Fruit fly (Drosophila melanogaster): ENCODE results near the gene pn.
A peak's percentile ranks its signal among the peaks of the same experiment; 100 is the strongest.

The pn gene

DNA sequence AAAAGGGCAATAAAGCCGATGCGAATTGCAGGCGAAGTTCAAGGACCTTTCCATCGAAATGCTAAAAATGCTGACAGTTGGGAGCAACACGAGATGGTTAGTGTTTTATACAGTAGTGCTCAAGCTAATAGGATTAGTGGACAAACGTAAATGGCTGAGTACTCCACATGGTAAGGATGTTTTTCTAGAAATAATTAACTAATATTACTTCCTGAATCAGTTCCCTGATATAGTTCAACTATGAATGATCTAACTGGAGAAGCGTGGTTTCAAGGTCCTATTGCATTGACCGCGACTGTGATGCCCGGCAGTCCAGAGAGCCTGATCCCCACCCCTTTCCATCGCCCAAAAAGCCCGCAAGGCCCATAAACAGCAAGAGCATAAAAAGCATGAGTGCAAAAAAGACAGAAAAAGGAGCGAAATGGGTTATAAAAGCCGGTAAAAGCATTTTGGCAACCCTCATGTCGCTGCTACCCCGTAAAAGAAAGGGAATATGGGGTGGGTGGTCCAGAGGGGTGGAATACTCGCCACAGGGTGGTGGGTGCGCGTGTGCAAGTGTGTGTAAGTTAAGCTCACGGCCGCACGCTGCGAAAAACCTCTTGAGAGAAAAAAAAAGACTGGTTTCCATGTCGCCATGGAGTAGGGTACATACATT lies 46.7 kb upstream of the pn start (continued):
- TF ChIP-seq CG13296 (GFP tag; optimal IDR thresholded peaks at IDR 0.05), result peak; percentile 34
- TF ChIP-seq pzg (GFP tag; optimal IDR thresholded peaks at IDR 0.05), result no peak
- TF ChIP-seq CG17568 (GFP tag; optimal IDR thresholded peaks at IDR 0.05), result peak; percentile 28
- peak; percentile 69 for TF ChIP-seq CG12391 (tag; optimal IDR thresholded peaks at IDR 0.05)
- no peak for TF ChIP-seq yki (optimal IDR thresholded peaks at IDR 0.05)
- peak; percentile 74 for TF ChIP-seq CG31441 (GFP tag; IDR thresholded peaks at IDR 0.05)
- peak; percentile 49; the same call in 1 of the 2 replicates for TF ChIP-seq CG11247 (GFP tag; IDR thresholded peaks at IDR 0.05)
- peak; percentile 39 for TF ChIP-seq D19B (GFP tag; optimal IDR thresholded peaks at IDR 0.05)
- no peak for TF ChIP-seq p53 (GFP tag; optimal IDR thresholded peaks at IDR 0.05)
- peak; percentile 42 for TF ChIP-seq CG11723 (GFP tag; optimal IDR thresholded peaks at IDR 0.05)
- no peak for TF ChIP-seq CG3995 (GFP tag; optimal IDR thresholded peaks at IDR 0.05)
- TF ChIP-seq CG12071 (GFP tag; optimal IDR thresholded peaks at IDR 0.05), result peak; percentile 64
- peak; percentile 51; the same call in 1 of the 2 replicates for TF ChIP-seq CG14441 (GFP tag; IDR thresholded peaks at IDR 0.05)
- TF ChIP-seq CG6175 (GFP tag; IDR thresholded peaks at IDR 0.05), result 0 out of 3 replicates have a peak, but pooled peaks have one; percentile 17
- peak; percentile 25 for TF ChIP-seq Usf (GFP tag; optimal IDR thresholded peaks at IDR 0.05)
- peak; percentile 89 for TF ChIP-seq lbe (GFP tag; optimal IDR thresholded peaks at IDR 0.05)
- peak; percentile 33 for TF ChIP-seq CG4404 (GFP tag; IDR thresholded peaks at IDR 0.05)

DNA sequence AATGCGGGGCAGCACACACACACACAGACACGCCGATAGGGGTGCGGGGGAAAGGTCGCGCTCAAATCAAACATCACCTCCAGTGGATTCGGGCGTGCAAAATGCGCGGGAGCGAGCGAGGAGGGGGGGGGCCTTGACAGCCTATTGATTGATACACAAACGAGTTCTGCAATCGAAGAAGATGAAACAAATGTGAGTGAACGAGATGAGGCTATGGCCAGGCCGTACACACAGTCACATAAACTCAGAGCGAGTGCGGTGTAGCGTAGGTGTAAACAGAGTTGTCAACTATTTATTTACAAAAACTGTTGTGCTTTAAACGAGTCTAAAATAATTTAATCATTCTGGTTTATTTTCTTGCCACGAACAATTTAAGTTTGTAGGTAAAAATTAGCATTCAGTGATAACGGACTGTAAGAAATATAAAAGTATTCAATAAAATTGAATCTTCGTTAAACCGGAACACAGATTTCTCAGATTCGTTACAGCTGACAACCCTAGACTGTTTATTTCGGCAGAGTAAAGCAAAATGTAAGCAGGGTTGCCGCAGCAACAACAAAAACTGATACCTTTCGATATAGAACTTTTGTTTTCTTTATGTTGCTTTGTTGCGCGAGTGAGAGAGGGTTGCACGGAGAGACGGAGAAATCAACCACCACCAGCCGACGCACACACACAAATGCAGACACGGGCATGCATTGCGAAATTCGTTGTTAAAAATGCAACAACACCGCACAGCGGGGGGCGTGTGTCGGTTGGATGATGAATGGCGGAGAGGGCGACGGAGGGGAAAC lies 45.8 kb upstream of the pn start:
- TF ChIP-seq Lhr (GFP tag; optimal IDR thresholded peaks at IDR 0.05) (peak; percentile 68), Atf-2 (GFP tag; optimal IDR thresholded peaks at IDR 0.05) (peak; percentile 83), Nf-YC (tag; optimal IDR thresholded peaks at IDR 0.05) (peak; percentile 87), ind (GFP tag; optimal IDR thresholded peaks at IDR 0.05) (peak; percentile 85), CG17361 (GFP tag; IDR thresholded peaks at IDR 0.05) (peak; percentile 93), CG9609 (GFP tag; optimal IDR thresholded peaks at IDR 0.05) (peak; percentile 67), sisA (GFP tag; IDR thresholded peaks at IDR 0.05) (peak; percentile 79), inv (GFP tag; IDR thresholded peaks at IDR 0.05; ENCODE audit: partially characterized antibody) (no peak), Taf1 (GFP tag; IDR thresholded peaks at IDR 0.05) (peak; percentile 58), Elba2 (GFP tag; optimal IDR thresholded peaks at IDR 0.05) (no peak), CG34376 (GFP tag; optimal IDR thresholded peaks at IDR 0.05) (peak; percentile 91), bsh (GFP tag; optimal IDR thresholded peaks at IDR 0.05) (peak; percentile 50 to 92), sug (tag; optimal IDR thresholded peaks at IDR 0.05) (peak; percentile 90), Lpt (GFP tag; optimal IDR thresholded peaks at IDR 0.05) (no peak), Usf (GFP tag; optimal IDR thresholded peaks at IDR 0.05) (peak; percentile 74), CkIIα-i1 (GFP tag; IDR thresholded peaks at IDR 0.05) (no peak), CG8089 (GFP tag; optimal IDR thresholded peaks at IDR 0.05) (peak; percentile 65), CG12104 (GFP tag; optimal IDR thresholded peaks at IDR 0.05) (peak; percentile 82), gcm (GFP tag; optimal IDR thresholded peaks at IDR 0.05) (peak; percentile 86), bbx (GFP tag; IDR thresholded peaks at IDR 0.05; ENCODE audit: partially characterized antibody) (no peak), Pdp1 (GFP tag; optimal IDR thresholded peaks at IDR 0.05) (peak; percentile 74 to 84), zen (tag; optimal IDR thresholded peaks at IDR 0.05) (peak; percentile 81), Camta (GFP tag; optimal IDR thresholded peaks at IDR 0.05) (peak; percentile 88), CG2712 (tag; optimal IDR thresholded peaks at IDR 0.05) (peak; percentile 93), CG17186 (GFP tag; optimal IDR thresholded peaks at IDR 0.05) (peak; percentile 24), Nf-YB (GFP tag; optimal IDR thresholded peaks at IDR 0.05) (peak; percentile 74), CG1024 (GFP tag; IDR thresholded peaks at IDR 0.05) (peak; percentile 40), CG6654 (GFP tag; optimal IDR thresholded peaks at IDR 0.05) (peak; percentile 68), CG6854 (GFP tag; optimal IDR thresholded peaks at IDR 0.05) (peak; percentile 93), B-H2 (GFP tag; optimal IDR thresholded peaks at IDR 0.05) (peak; percentile 86), wek (GFP tag; optimal IDR thresholded peaks at IDR 0.05) (peak; percentile 71), gcm2 (GFP tag; optimal IDR thresholded peaks at IDR 0.05) (peak; percentile 72)
